Fruit fly (Drosophila melanogaster): ENCODE results near the gene Ir7b.

Gene Ir7b

DNA sequence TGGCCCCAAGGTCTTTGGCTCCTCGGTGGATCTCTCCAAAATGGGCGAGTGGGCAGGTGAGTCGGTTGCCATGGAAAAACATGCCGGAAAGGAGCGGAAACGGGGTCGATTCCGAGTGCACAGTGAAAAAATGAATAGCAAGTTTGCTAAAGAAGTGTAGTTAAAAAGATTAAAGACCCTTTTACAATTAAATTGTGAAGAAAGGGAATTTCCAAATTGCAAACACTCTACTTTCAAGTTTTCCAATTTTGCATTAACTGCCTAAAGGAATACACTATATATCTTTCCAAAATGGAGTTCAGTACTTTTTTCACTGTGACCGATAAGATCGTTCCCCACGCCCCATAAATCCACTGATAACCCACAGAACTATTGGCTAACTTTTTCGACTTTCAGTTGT, 42.7 kb upstream of the Ir7b start (continued):
- TF ChIP-seq fd96Cb (tag; optimal IDR thresholded peaks at IDR 0.05) (peak; percentile 21), z (GFP tag; IDR thresholded peaks at IDR 0.05) (no peak), CG17359 (tag; optimal IDR thresholded peaks at IDR 0.05) (peak; percentile 17), fd102C (GFP tag; optimal IDR thresholded peaks at IDR 0.05) (no peak), stc (GFP tag; IDR thresholded peaks at IDR 0.05) (peak; percentile 50; the same call in 1 of the 2 replicates), HHEX (GFP tag; optimal IDR thresholded peaks at IDR 0.05) (peak; percentile 22), Fer1 (GFP tag; optimal IDR thresholded peaks at IDR 0.05) (peak; percentile 11), slbo (GFP tag; IDR thresholded peaks at IDR 0.05) (peak; percentile 57), esg (GFP tag; conservative IDR thresholded peaks at IDR 0.05) (0 out of 2 replicates have a peak, but pooled peaks have one; percentile 11), CG10267 (tag; optimal IDR thresholded peaks at IDR 0.05) (no peak), CG4854 (GFP tag; optimal IDR thresholded peaks at IDR 0.05) (no peak), zf30C (GFP tag; optimal IDR thresholded peaks at IDR 0.05) (peak; percentile 18), ATbp (GFP tag; optimal IDR thresholded peaks at IDR 0.05) (peak; percentile 27), CG11695 (GFP tag; IDR thresholded peaks at IDR 0.05) (0 out of 3 replicates have a peak, but pooled peaks have one; percentile 21), GATAe (GFP tag; conservative IDR thresholded peaks at IDR 0.05) (peak; percentile 49), Ada2b (GFP tag; IDR thresholded peaks at IDR 0.05) (peak; percentile 51; the same call in 1 of the 2 replicates), sna (GFP tag; IDR thresholded peaks at IDR 0.05; ENCODE audit: partially characterized antibody) (no peak), Xrp1 (GFP tag; IDR thresholded peaks at IDR 0.05) (peak; percentile 56; the same call in 1 of the 2 replicates), phol (tag; optimal IDR thresholded peaks at IDR 0.05) (peak; percentile 30), CG18599 (GFP tag; optimal IDR thresholded peaks at IDR 0.05) (peak; percentile 42), repo (GFP tag; optimal IDR thresholded peaks at IDR 0.05) (no peak), CG13894 (tag; optimal IDR thresholded peaks at IDR 0.05) (no peak), bsh (GFP tag; optimal IDR thresholded peaks at IDR 0.05) (peak in 1 of 2 experiments; percentile 29), Adf1 (GFP tag; IDR thresholded peaks at IDR 0.05) (no peak), CG7839 (tag; optimal IDR thresholded peaks at IDR 0.05) (peak; percentile 21), lab (GFP tag; optimal IDR thresholded peaks at IDR 0.05) (peak; percentile 63), shn (GFP tag; optimal IDR thresholded peaks at IDR 0.05) (no peak), Med (GFP tag) (peak; percentile 79), B-H2 (GFP tag; optimal IDR thresholded peaks at IDR 0.05) (no peak), HLH3B (GFP tag; IDR thresholded peaks at IDR 0.05) (0 out of 2 replicates have a peak, but pooled peaks have one; percentile 25), B-H1 (GFP tag; IDR thresholded peaks at IDR 0.05) (0 out of 3 replicates have a peak, but pooled peaks have one; percentile 11), Meics (GFP tag; optimal IDR thresholded peaks at IDR 0.05) (peak; percentile 42), Hmx (GFP tag; optimal IDR thresholded peaks at IDR 0.05) (no peak), seq (GFP tag; IDR thresholded peaks at IDR 0.05) (peak; percentile 37; the same call in 1 of the 2 replicates), ranshi (GFP tag; IDR thresholded peaks at IDR 0.05) (0 out of 2 replicates have a peak, but pooled peaks have one; percentile 36), CG18262 (tag; optimal IDR thresholded peaks at IDR 0.05) (peak; percentile 23), CG4424 (GFP tag; optimal IDR thresholded peaks at IDR 0.05) (peak; percentile 20), CG8765 (GFP tag; IDR thresholded peaks at IDR 0.05) (no peak), CG6254 (GFP tag; optimal IDR thresholded peaks at IDR 0.05) (no peak), pan (optimal IDR thresholded peaks at IDR 0.05) (no peak), pan (GFP tag; optimal IDR thresholded peaks at IDR 0.05 in 1 of 2, IDR thresholded peaks at IDR 0.05 in 1 of 2) (peak in 1 of 2 experiments; percentile 37), nmo (GFP tag; optimal IDR thresholded peaks at IDR 0.05) (peak; percentile 17), croc (GFP tag; conservative IDR thresholded peaks at IDR 0.05) (no peak), nerfin-1 (tag; optimal IDR thresholded peaks at IDR 0.05) (no peak), cato (GFP tag; optimal IDR thresholded peaks at IDR 0.05; ENCODE audit: borderline replicate concordance) (no peak), p53 (GFP tag; optimal IDR thresholded peaks at IDR 0.05) (no peak), gsb (GFP tag; IDR thresholded peaks at IDR 0.05) (no peak), cwo (GFP tag; optimal IDR thresholded peaks at IDR 0.05) (peak; percentile 14), CG4730 (GFP tag; IDR thresholded peaks at IDR 0.05) (no peak), dysf (GFP tag; IDR thresholded peaks at IDR 0.05) (peak; percentile 60)

Data from whole organism, embryonic.